Fruit fly (Drosophila melanogaster) whole organism, adult: Measurements from ENCODE around the gene CG12171.

Source experiments
- CG11617 ChIP-seq: fragments of 200-800 bp; sonication (Bioruptor generic); optimal IDR thresholded peaks from 2 replicates; lab custom pipeline; 2017; ENCODE audit warnings: mild to moderate bottlenecking, missing biosample characterization, missing genetic modification reagents, missing genetic modification characterization
- CG12768 ChIP-seq: fragments of 200-800 bp; sonication (Bioruptor generic); optimal IDR thresholded peaks from 2 replicates; lab custom pipeline; 2017; ENCODE audit warnings: missing biosample characterization, missing genetic modification characterization, mild to moderate bottlenecking, moderate library complexity, missing genetic modification reagents
- CG14711 ChIP-seq: fragments of 200-800 bp; sonication (Bioruptor generic); optimal IDR thresholded peaks from 2 replicates; lab custom pipeline; 2018; ENCODE audit warnings: missing biosample characterization, mild to moderate bottlenecking, missing genetic modification characterization, moderate library complexity
- CG1620 ChIP-seq: fragments of 200-800 bp; sonication (Bioruptor generic); optimal IDR thresholded peaks from 2 replicates; lab custom pipeline; 2016; ENCODE audit warnings: missing biosample characterization, missing genetic modification characterization
- CG33017 ChIP-seq: fragments of 200-800 bp; sonication (Bioruptor generic); optimal IDR thresholded peaks from 2 replicates; lab custom pipeline; 2018; ENCODE audit warnings: missing biosample characterization, mild to moderate bottlenecking, missing genetic modification characterization, moderate library complexity
- CG5204 ChIP-seq: fragments of 200-800 bp; sonication (Bioruptor generic); optimal IDR thresholded peaks from 2 replicates; lab custom pipeline; 2016; ENCODE audit warnings: missing biosample characterization, missing genetic modification characterization
- CG7045 ChIP-seq: fragments of 200-800 bp; sonication (Bioruptor generic); optimal IDR thresholded peaks from 2 replicates; lab custom pipeline; 2017; ENCODE audit warnings: missing biosample characterization, mild to moderate bottlenecking, missing genetic modification characterization
- CG7101 ChIP-seq: fragments of 200-800 bp; sonication (Bioruptor generic); optimal IDR thresholded peaks from 2 replicates; lab custom pipeline; 2018; ENCODE audit warnings: missing biosample characterization, mild to moderate bottlenecking, missing genetic modification characterization, moderate library complexity
- Clk ChIP-seq: fragments of 200-800 bp; sonication (Bioruptor generic); optimal IDR thresholded peaks from 2 replicates; lab custom pipeline; 2017; ENCODE audit warnings: missing biosample characterization, missing genetic modification characterization
- Crg-1 ChIP-seq: fragments of 200-800 bp; sonication (Bioruptor generic); optimal IDR thresholded peaks from 2 replicates; lab custom pipeline; 2016; ENCODE audit warnings: missing biosample characterization, missing genetic modification characterization
- Hr96 ChIP-seq: fragments of 200-800 bp; sonication (Bioruptor generic); optimal IDR thresholded peaks from 2 replicates; lab custom pipeline; 2016; ENCODE audit warnings: missing biosample characterization, missing genetic modification characterization
- Mnt ChIP-seq: fragments of 200-800 bp; sonication (Bioruptor generic); optimal IDR thresholded peaks from 2 replicates; lab custom pipeline; 2016; ENCODE audit warnings: missing biosample characterization, mild to moderate bottlenecking, missing genetic modification characterization
- bab1 ChIP-seq: fragments of 200-800 bp; sonication (Bioruptor generic); optimal IDR thresholded peaks from 3 replicates; lab custom pipeline; 2019; ENCODE audit warnings: missing biosample characterization, mild to moderate bottlenecking, missing genetic modification characterization, moderate library complexity
- cic ChIP-seq: fragments of 200-800 bp; sonication (Bioruptor generic); optimal IDR thresholded peaks from 2 replicates; lab custom pipeline; 2017; ENCODE audit warnings: missing biosample characterization, mild to moderate bottlenecking, missing genetic modification characterization, moderate library complexity
- cnc ChIP-seq, 2 experiments: fragments of >200 bp; optimal IDR thresholded peaks; 2 replicates each; lab custom pipeline; 2017
- kay ChIP-seq: fragments of 200-800 bp; sonication (Bioruptor generic); peaks from one replicate; lab custom pipeline; 2016; ENCODE audit warnings: missing biosample characterization, missing genetic modification characterization, borderline replicate concordance
- ovo ChIP-seq: fragments of 200-800 bp; sonication (Bioruptor generic); optimal IDR thresholded peaks from 2 replicates; lab custom pipeline; 2016; ENCODE audit warnings: missing biosample characterization, missing genetic modification characterization
- pad ChIP-seq: fragments of 200-800 bp; sonication (Bioruptor generic); optimal IDR thresholded peaks from 3 replicates; lab custom pipeline; 2017; ENCODE audit warnings: missing biosample characterization, missing genetic modification characterization, mild to moderate bottlenecking, moderate library complexity, missing genetic modification reagents
- tj ChIP-seq: fragments of 200-800 bp; sonication (Bioruptor generic); optimal IDR thresholded peaks from 3 replicates; lab custom pipeline; 2017; ENCODE audit warnings: missing biosample characterization, mild to moderate bottlenecking, missing genetic modification characterization, moderate library complexity
- toe ChIP-seq: fragments of 200-800 bp; sonication (Bioruptor generic); optimal IDR thresholded peaks from 2 replicates; lab custom pipeline; 2016; ENCODE audit warnings: missing biosample characterization, missing genetic modification characterization

Gene CG12171

dm6 chr3R:5633437-5633836 is at the start of gene CG12171:
TSS of gene CG12171 (plus strand) at chr3R:5633627.
- TF ChIP-seq Clk (GFP tag; lab: Kevin White, UChicago) = no peak
- TF ChIP-seq cic (GFP tag; lab: Kevin White, UChicago) = peak; percentile 61
- no peak for TF ChIP-seq kay (GFP tag; lab: Kevin White, UChicago)
- TF ChIP-seq tj (GFP tag; lab: Kevin White, UChicago) = no peak
- TF ChIP-seq CG11617 (GFP tag; lab: Kevin White, UChicago) = peak; percentile 36
- peak; percentile 34 for TF ChIP-seq bab1 (GFP tag; lab: Kevin White, UChicago)
- TF ChIP-seq CG33017 (tag; lab: Kevin White, UChicago) = no peak
- TF ChIP-seq Crg-1 = peak; percentile 12
- TF ChIP-seq CG7101 (tag; lab: Kevin White, UChicago) = peak; percentile 23
- no peak for TF ChIP-seq toe (GFP tag; lab: Kevin White, UChicago)
- TF ChIP-seq CG12768 (GFP tag; lab: Kevin White, UChicago) = no peak

DNA sequence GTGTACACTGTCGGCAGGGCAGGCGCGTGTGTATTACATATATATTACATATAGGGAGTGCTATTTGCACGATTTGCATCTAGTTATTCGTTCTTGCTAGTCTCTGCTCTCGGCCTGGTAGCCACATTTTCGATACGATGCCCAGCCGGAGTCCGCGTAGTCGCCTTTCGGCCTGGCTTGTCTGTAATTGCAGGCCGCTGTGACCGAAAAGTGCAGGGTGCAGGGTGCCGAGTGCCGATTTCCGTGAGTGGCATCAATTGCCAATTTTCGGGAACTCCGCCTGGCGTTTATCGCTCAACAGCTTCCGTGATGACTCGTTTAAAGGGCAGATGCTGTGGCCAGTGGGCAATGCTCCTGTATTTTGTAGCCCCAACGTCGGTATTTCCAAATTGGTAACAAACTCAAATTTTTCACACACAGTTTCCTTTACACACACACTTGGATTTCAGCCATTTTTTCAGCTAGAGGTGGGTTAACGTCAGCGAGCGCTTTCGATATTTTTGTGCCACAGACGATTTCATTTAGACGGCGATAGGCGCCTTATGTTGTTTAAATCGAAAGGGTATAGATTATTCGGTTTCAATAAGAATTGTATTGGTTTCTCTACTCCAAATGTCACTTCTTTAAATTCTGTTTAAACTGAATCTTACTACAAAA is 45.4 kb upstream of the CG12171 start, which contains the start of gene CG2926:
Gene CG2926, minus strand, starts transcription at position 518 of the 657 bp plus-strand sequence.
- no peak for TF ChIP-seq kay (GFP tag; lab: Kevin White, UChicago)
- peak; percentile 51 for TF ChIP-seq CG1620 (GFP tag; lab: Kevin White, UChicago)
- TF ChIP-seq CG5204 (GFP tag; lab: Kevin White, UChicago) = no peak
- peak; percentile 60 for TF ChIP-seq Crg-1
- peak; percentile 2 for TF ChIP-seq CG7045
- peak; percentile 26 for TF ChIP-seq CG7101 (tag; lab: Kevin White, UChicago)
- no peak for TF ChIP-seq CG33017 (tag; lab: Kevin White, UChicago)
- TF ChIP-seq tj (GFP tag; lab: Kevin White, UChicago) = no peak
- TF ChIP-seq toe (GFP tag; lab: Kevin White, UChicago) = no peak
- TF ChIP-seq Hr96 = no peak
- peak; percentile 45 for TF ChIP-seq pad (GFP tag; lab: Kevin White, UChicago)
- peak; percentile 38 for TF ChIP-seq bab1 (GFP tag; lab: Kevin White, UChicago)
- peak; percentile 48 for TF ChIP-seq Mnt (GFP tag; lab: Kevin White, UChicago)
- TF ChIP-seq cnc (optimal IDR thresholded peaks at IDR 0.05; lab: Kevin White, UChicago) = no peak
- peak; percentile 1 for TF ChIP-seq ovo (GFP tag; lab: Kevin White, UChicago)
- TF ChIP-seq CG11617 (GFP tag; lab: Kevin White, UChicago) = peak; percentile 44
- peak; percentile 12 for TF ChIP-seq Clk (GFP tag; lab: Kevin White, UChicago)
- TF ChIP-seq cic (GFP tag; lab: Kevin White, UChicago) = no peak
- no peak for TF ChIP-seq CG14711
- TF ChIP-seq CG12768 (GFP tag; lab: Kevin White, UChicago) = peak; percentile 62

- TF ChIP-seq CG7101 (tag; lab: Kevin White, UChicago) = no peak
- no peak for TF ChIP-seq tj (GFP tag; lab: Kevin White, UChicago)
- TF ChIP-seq CG33017 (tag; lab: Kevin White, UChicago) = no peak
- no peak for TF ChIP-seq CG7045
- TF ChIP-seq bab1 (GFP tag; lab: Kevin White, UChicago) = no peak
- no peak for TF ChIP-seq Hr96
- TF ChIP-seq CG1620 (GFP tag; lab: Kevin White, UChicago) = no peak
- no peak for TF ChIP-seq CG5204 (GFP tag; lab: Kevin White, UChicago)
- TF ChIP-seq CG11617 (GFP tag; lab: Kevin White, UChicago) = no peak
- no peak for TF ChIP-seq pad (GFP tag; lab: Kevin White, UChicago)
- TF ChIP-seq Clk (GFP tag; lab: Kevin White, UChicago) = no peak
- no peak for TF ChIP-seq toe (GFP tag; lab: Kevin White, UChicago)
- TF ChIP-seq ovo (GFP tag; lab: Kevin White, UChicago) = no peak
- TF ChIP-seq Mnt (GFP tag; lab: Kevin White, UChicago) = no peak
Measured at dm6 chr3R:5588573-5588972, 44.9 kb upstream of the CG12171 start, which contains the start of gene PolZ2. TSS of gene PolZ2 (plus strand) at chr3R:5588873.

- no peak for TF ChIP-seq CG33017 (tag; lab: Kevin White, UChicago)
- peak; percentile 71 for TF ChIP-seq Mnt (GFP tag; lab: Kevin White, UChicago)
- no peak for TF ChIP-seq CG5204 (GFP tag; lab: Kevin White, UChicago)
- peak; percentile 46 for TF ChIP-seq CG7101 (tag; lab: Kevin White, UChicago)
- no peak for TF ChIP-seq CG12768 (GFP tag; lab: Kevin White, UChicago)
- peak; percentile 23 for TF ChIP-seq pad (GFP tag; lab: Kevin White, UChicago)
- no peak for TF ChIP-seq kay (GFP tag; lab: Kevin White, UChicago)
- TF ChIP-seq CG11617 (GFP tag; lab: Kevin White, UChicago) = peak; percentile 49
- TF ChIP-seq bab1 (GFP tag; lab: Kevin White, UChicago) = no peak
- TF ChIP-seq ovo (GFP tag; lab: Kevin White, UChicago) = no peak
- peak; percentile 10 for TF ChIP-seq tj (GFP tag; lab: Kevin White, UChicago)
- no peak for TF ChIP-seq CG7045
- TF ChIP-seq Crg-1 = no peak
- no peak for TF ChIP-seq Hr96
- TF ChIP-seq CG14711 = peak; percentile 48
- TF ChIP-seq CG1620 (GFP tag; lab: Kevin White, UChicago) = peak; percentile 24
- peak; percentile 39 for TF ChIP-seq Clk (GFP tag; lab: Kevin White, UChicago)
- TF ChIP-seq toe (GFP tag; lab: Kevin White, UChicago) = no peak
- TF ChIP-seq cnc (optimal IDR thresholded peaks at IDR 0.05; lab: Kevin White, UChicago) = no peak
- peak; percentile 21 for TF ChIP-seq cic (GFP tag; lab: Kevin White, UChicago)
Measured at dm6 chr3R:5591398-5591853, 42.0 kb upstream of the CG12171 start, which contains the start of the genes noi and Vha26. TSS of gene noi (minus strand) at chr3R:5591459. TSS of gene Vha26 (plus strand) at chr3R:5591763.

- TF ChIP-seq cic (GFP tag; lab: Kevin White, UChicago) (peak; percentile 67), bab1 (GFP tag; lab: Kevin White, UChicago) (peak; percentile 15), CG12768 (GFP tag; lab: Kevin White, UChicago) (peak; percentile 41), toe (GFP tag; lab: Kevin White, UChicago) (no peak), CG7101 (tag; lab: Kevin White, UChicago) (peak; percentile 16), Mnt (GFP tag; lab: Kevin White, UChicago) (peak; percentile 62), CG1620 (GFP tag; lab: Kevin White, UChicago) (no peak), Crg-1 (no peak), pad (GFP tag; lab: Kevin White, UChicago) (peak; percentile 74), tj (GFP tag; lab: Kevin White, UChicago) (peak; percentile 20), CG7045 (no peak)
Measured at dm6 chr3R:5592009-5592572, 41.3 kb upstream of the CG12171 start.
